Worm (Caenorhabditis elegans) whole organism, L4/young adult: Measurements from ENCODE around the gene pxl-1.

Experiments used
- W03F9.2 ChIP-seq: fragments of 150-350 bp; optimal IDR thresholded peaks from 2 replicates; lab custom pipeline; 2014; ENCODE audit warnings: missing biosample characterization, missing genetic modification characterization
- dao-5 ChIP-seq: sonication (generic microtip); optimal IDR thresholded peaks from 2 replicates; lab custom pipeline; 2016; ENCODE audit warnings: missing genotype, missing genetic modification characterization, moderate library complexity, missing compliant biosample characterization
- him-1 ChIP-seq: sonication (generic microtip); optimal IDR thresholded peaks from 2 replicates; lab custom pipeline; 2016; ENCODE audit warnings: missing genotype, missing genetic modification reagents, missing genetic modification characterization, missing compliant biosample characterization

DNA sequence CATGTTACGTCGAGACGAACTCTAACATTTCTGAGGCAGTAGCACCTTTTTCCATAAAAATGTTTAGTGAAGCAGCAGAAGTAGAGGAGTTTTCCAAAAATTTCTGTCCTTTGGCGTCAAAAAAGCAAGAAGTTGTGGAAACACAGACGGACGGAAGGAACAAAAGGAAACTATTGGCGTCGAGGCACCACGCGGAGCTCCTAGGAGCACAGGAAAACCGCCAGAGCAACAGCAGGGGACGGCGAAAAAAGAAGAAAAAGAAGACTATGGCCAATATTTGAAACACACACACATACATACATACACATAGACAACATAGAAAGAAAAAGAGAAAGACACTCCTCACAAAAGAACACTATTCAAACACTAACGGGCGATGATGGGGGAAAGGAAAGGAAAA is 52.9 kb downstream of the pxl-1 start:
- TF ChIP-seq W03F9.2 (tag; lab: Kevin White, UChicago) = no peak
- no peak for TF ChIP-seq him-1
- no peak for TF ChIP-seq dao-5
